Worm (Caenorhabditis elegans): ENCODE measurements around the gene C03G6.17.
A peak's percentile ranks its signal among the peaks of the same experiment; 100 is the strongest.

The C03G6.17 gene

ce11 chrV:7415780-7416428, 35.0 kb upstream of the C03G6.17 start, which contains the start of gene F18E3.13 (continued):
- TF ChIP-seq ces-1 (GFP tag; optimal IDR thresholded peaks at IDR 0.05), result no peak
- peak; percentile 91 for TF ChIP-seq nhr-48 (tag; optimal IDR thresholded peaks at IDR 0.05)
- no peak for TF ChIP-seq egl-27 (tag; optimal IDR thresholded peaks at IDR 0.05)
- TF ChIP-seq gei-8 (GFP tag; optimal IDR thresholded peaks at IDR 0.05), result peak; percentile 37
- no peak for TF ChIP-seq mes-2 (tag; optimal IDR thresholded peaks at IDR 0.05; ENCODE audit: poor library complexity, severe bottlenecking)
- TF ChIP-seq daf-12 (tag; optimal IDR thresholded peaks at IDR 0.05), result no peak
- TF ChIP-seq nhr-111 (GFP tag; optimal IDR thresholded peaks at IDR 0.05), result no peak
- TF ChIP-seq duxl-1 (tag; optimal IDR thresholded peaks at IDR 0.05; ENCODE audit: poor library complexity), result peak; percentile 36
- TF ChIP-seq ceh-62 (tag; optimal IDR thresholded peaks at IDR 0.05), result no peak
- no peak for TF ChIP-seq lin-13 (GFP tag; optimal IDR thresholded peaks at IDR 0.05)
- no peak for TF ChIP-seq jun-1 (tag; optimal IDR thresholded peaks at IDR 0.05)
- no peak for TF ChIP-seq unc-130 (GFP tag; optimal IDR thresholded peaks at IDR 0.05)
- no peak for TF ChIP-seq snpc-4 (tag; optimal IDR thresholded peaks at IDR 0.05)
- TF ChIP-seq fkh-10 (GFP tag; optimal IDR thresholded peaks at IDR 0.05), result no peak
- no peak for TF ChIP-seq F26F4.8 (GFP tag; conservative IDR thresholded peaks at IDR 0.05)
- TF ChIP-seq Y105C5A.15 (GFP tag; IDR thresholded peaks at IDR 0.05), result no peak
- no peak for TF ChIP-seq snpc-1.2 (GFP tag; IDR thresholded peaks at IDR 0.05)
- TF ChIP-seq Y48G9A.11 (GFP tag; IDR thresholded peaks at IDR 0.05), result no peak
- peak; percentile 72 for TF ChIP-seq mxl-3 (GFP tag; optimal IDR thresholded peaks at IDR 0.05)
- no peak for TF ChIP-seq ZK337.2 (GFP tag; IDR thresholded peaks at IDR 0.05)
- TF ChIP-seq F44E2.7 (GFP tag; IDR thresholded peaks at IDR 0.05), result no peak
- no peak for TF ChIP-seq madf-5 (GFP tag; IDR thresholded peaks at IDR 0.05)
- TF ChIP-seq R02D3.7 (tag; optimal IDR thresholded peaks at IDR 0.05), result no peak
- TF ChIP-seq nhr-11 (tag; optimal IDR thresholded peaks at IDR 0.05), result no peak
- TF ChIP-seq lin-15B (tag; optimal IDR thresholded peaks at IDR 0.05), result no peak
- no peak for TF ChIP-seq ceh-32 (tag; optimal IDR thresholded peaks at IDR 0.05; ENCODE audit: poor library complexity)
- no peak for TF ChIP-seq dve-1 (tag; optimal IDR thresholded peaks at IDR 0.05; ENCODE audit: insufficient read depth)
- no peak for TF ChIP-seq pha-4 (GFP tag; IDR thresholded peaks at IDR 0.05)
- no peak for TF ChIP-seq pha-4 (tag; optimal IDR thresholded peaks at IDR 0.05)
- no peak for TF ChIP-seq Y5F2A.4 (GFP tag; optimal IDR thresholded peaks at IDR 0.05)
- TF ChIP-seq arid-1 (GFP tag; conservative IDR thresholded peaks at IDR 0.05), result no peak
- peak; percentile 19 to 60 for TF ChIP-seq hif-1 (tag; optimal IDR thresholded peaks at IDR 0.05)
- peak; percentile 54 for TF ChIP-seq mep-1 (tag; optimal IDR thresholded peaks at IDR 0.05)
- TF ChIP-seq nhr-10 (tag; optimal IDR thresholded peaks at IDR 0.05), result no peak
- no peak for TF ChIP-seq lim-7 (GFP tag; IDR thresholded peaks at IDR 0.05)
- TF ChIP-seq spr-3 (GFP tag; optimal IDR thresholded peaks at IDR 0.05), result no peak
- TF ChIP-seq ztf-7 (tag; optimal IDR thresholded peaks at IDR 0.05), result no peak
- TF ChIP-seq hlh-11 (tag; optimal IDR thresholded peaks at IDR 0.05), result peak; percentile 84
- TF ChIP-seq lir-3 (tag; optimal IDR thresholded peaks at IDR 0.05), result no peak
- TF ChIP-seq aha-1 (tag), result peak; percentile 67
- no peak for TF ChIP-seq ctbp-1 (GFP tag; IDR thresholded peaks at IDR 0.05)
- no peak for TF ChIP-seq nhr-102 (tag; optimal IDR thresholded peaks at IDR 0.05)
- TF ChIP-seq nhr-28 (tag; optimal IDR thresholded peaks at IDR 0.05), result peak; percentile 84
- TF ChIP-seq tra-1 (GFP tag; IDR thresholded peaks at IDR 0.05), result no peak
- peak; percentile 24; the same call in 1 of the 2 replicates for TF ChIP-seq madf-9 (GFP tag; conservative IDR thresholded peaks at IDR 0.05)
- no peak for TF ChIP-seq lin-29 (GFP tag; IDR thresholded peaks at IDR 0.05)
- no peak for TF ChIP-seq spr-1 (tag; optimal IDR thresholded peaks at IDR 0.05)
- TF ChIP-seq sdz-12 (GFP tag; optimal IDR thresholded peaks at IDR 0.05), result no peak
- no peak for TF ChIP-seq ceh-82 (tag; optimal IDR thresholded peaks at IDR 0.05)
- peak; percentile 58 for TF ChIP-seq nhr-25 (tag; optimal IDR thresholded peaks at IDR 0.05; ENCODE audit: borderline replicate concordance, insufficient read depth)
- TF ChIP-seq T20F7.1 (GFP tag; optimal IDR thresholded peaks at IDR 0.05), result no peak

Measured in whole organism, L4 larva.